Worm (Caenorhabditis elegans): Measurements from ENCODE around the gene cam-1.

cam-1 gene

DNA sequence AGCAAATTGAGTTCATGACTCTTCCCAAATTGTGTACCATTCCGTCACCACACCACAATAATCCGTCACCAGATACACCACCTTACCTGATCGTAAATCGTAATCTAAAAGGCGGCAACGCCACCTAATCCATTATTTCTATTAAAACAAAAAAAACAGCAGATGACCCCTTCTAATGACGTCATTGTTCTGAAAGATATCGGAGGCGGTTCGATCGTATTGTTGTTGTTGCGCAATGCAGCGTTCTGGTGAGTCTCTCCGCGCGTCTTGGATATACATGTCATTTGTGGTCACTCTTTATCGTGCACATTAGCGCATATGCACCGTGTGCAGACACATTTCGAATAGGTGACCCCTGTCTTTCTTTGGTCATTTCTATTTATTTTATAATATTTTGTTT lies 41.1 kb downstream of the cam-1 start:
- TF ChIP-seq ceh-36 (tag; optimal IDR thresholded peaks at IDR 0.05): peak; percentile 59
- TF ChIP-seq ama-1 (optimal IDR thresholded peaks at IDR 0.05): no peak
- peak; percentile 56 for TF ChIP-seq pes-1 (GFP tag; IDR thresholded peaks at IDR 0.05)
- TF ChIP-seq sea-1 (GFP tag; conservative IDR thresholded peaks at IDR 0.05): no peak
- no peak for TF ChIP-seq ets-7 (tag; optimal IDR thresholded peaks at IDR 0.05)

DNA sequence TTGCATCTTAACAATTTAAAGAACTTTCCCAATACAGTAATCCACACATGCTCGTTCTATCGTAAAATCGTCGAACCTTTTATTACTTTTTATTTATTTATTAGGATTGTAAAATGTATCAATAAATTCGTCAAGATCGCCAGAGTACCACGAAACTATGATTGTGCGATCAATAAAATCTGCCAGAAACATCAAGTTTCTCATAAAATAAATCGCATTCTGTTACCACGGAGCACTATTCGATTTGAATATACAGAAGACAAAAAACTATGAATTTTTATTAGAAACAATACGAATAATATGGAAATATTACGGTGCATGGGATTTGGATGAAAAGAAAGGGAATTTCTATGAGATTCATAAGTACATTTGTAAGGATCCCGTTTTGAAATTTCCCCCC lies 43.3 kb downstream of the cam-1 start, which contains the start of gene C01G6.2:
Gene C01G6.2 (plus strand): TSS at position 301 of the 400 bp plus-strand sequence.
- TF ChIP-seq hnd-1 (tag; optimal IDR thresholded peaks at IDR 0.05): no peak
- TF ChIP-seq scrt-1 (GFP tag; IDR thresholded peaks at IDR 0.05): no peak
- TF ChIP-seq tra-4 (tag; optimal IDR thresholded peaks at IDR 0.05): no peak
- TF ChIP-seq pes-1 (GFP tag; IDR thresholded peaks at IDR 0.05): no peak
- no peak for TF ChIP-seq F13C5.2 (tag; optimal IDR thresholded peaks at IDR 0.05)
- TF ChIP-seq aly-1 (tag; optimal IDR thresholded peaks at IDR 0.05): no peak
- TF ChIP-seq tbx-11 (GFP tag; IDR thresholded peaks at IDR 0.05): no peak
- no peak for TF ChIP-seq ceh-13 (GFP tag; optimal IDR thresholded peaks at IDR 0.05)
- no peak for TF ChIP-seq tbx-37 (GFP tag; conservative IDR thresholded peaks at IDR 0.05)
- TF ChIP-seq hmg-4 (GFP tag; optimal IDR thresholded peaks at IDR 0.05): no peak
- no peak for TF ChIP-seq B0310.2 (tag; optimal IDR thresholded peaks at IDR 0.05)
- TF ChIP-seq ama-1 (optimal IDR thresholded peaks at IDR 0.05): no peak
- TF ChIP-seq flt-1 (GFP tag; IDR thresholded peaks at IDR 0.05): no peak
- TF ChIP-seq ceh-36 (tag; optimal IDR thresholded peaks at IDR 0.05): no peak
- no peak for TF ChIP-seq hmbx-1 (tag; optimal IDR thresholded peaks at IDR 0.05)
- TF ChIP-seq ets-7 (tag; optimal IDR thresholded peaks at IDR 0.05): no peak
- TF ChIP-seq sea-1 (GFP tag; conservative IDR thresholded peaks at IDR 0.05): no peak

DNA sequence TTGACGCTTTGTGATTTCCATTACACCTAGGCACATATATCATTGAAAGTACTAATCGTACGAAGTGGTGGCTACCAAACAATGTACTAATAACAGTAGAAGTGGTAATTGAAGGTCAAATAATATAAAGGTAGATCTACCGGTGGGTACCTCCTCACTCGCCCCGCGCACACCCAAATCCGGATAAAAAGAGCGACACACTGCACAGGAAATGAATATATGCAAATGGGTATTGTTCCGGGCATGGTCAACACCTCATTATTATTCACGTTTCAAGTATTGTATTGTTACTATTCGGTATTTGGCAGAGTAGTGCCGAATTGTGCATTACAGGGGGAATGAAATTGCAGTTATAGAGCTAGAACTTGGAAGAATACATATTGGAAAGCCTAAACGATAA lies 43.9 kb downstream of the cam-1 start:
- TF ChIP-seq tbx-37 (GFP tag; conservative IDR thresholded peaks at IDR 0.05) (no peak), ceh-36 (tag; optimal IDR thresholded peaks at IDR 0.05) (no peak), tbx-11 (GFP tag; IDR thresholded peaks at IDR 0.05) (no peak), scrt-1 (GFP tag; IDR thresholded peaks at IDR 0.05) (no peak), pes-1 (GFP tag; IDR thresholded peaks at IDR 0.05) (no peak), B0310.2 (tag; optimal IDR thresholded peaks at IDR 0.05) (no peak), sea-1 (GFP tag; conservative IDR thresholded peaks at IDR 0.05) (no peak), flt-1 (GFP tag; IDR thresholded peaks at IDR 0.05) (no peak), hnd-1 (tag; optimal IDR thresholded peaks at IDR 0.05) (no peak), hmbx-1 (tag; optimal IDR thresholded peaks at IDR 0.05) (no peak), F13C5.2 (tag; optimal IDR thresholded peaks at IDR 0.05) (no peak), ceh-13 (GFP tag; optimal IDR thresholded peaks at IDR 0.05) (no peak), ama-1 (optimal IDR thresholded peaks at IDR 0.05) (no peak)

DNA sequence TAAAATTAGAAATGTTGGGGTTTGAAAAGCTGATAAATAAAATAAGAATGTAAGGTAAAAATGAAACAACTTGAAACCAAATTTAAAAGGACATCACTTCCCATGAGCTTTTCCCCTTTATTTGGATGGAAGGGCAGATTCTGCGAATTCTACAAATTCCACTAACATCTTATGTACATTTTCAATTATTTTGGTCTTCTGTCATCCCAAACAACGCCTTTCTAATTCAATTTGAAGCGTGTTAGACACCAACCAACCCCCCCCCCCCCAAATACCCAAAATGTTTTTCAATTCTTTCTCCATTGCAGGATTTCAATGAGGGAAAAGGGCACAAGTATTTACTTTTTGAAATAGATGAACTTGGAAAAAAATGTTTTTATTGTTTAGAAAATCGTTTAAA lies 44.4 kb downstream of the cam-1 start:
- TF ChIP-seq ceh-36 (tag; optimal IDR thresholded peaks at IDR 0.05): no peak
- TF ChIP-seq hnd-1 (tag; optimal IDR thresholded peaks at IDR 0.05): no peak
- no peak for TF ChIP-seq tbx-11 (GFP tag; IDR thresholded peaks at IDR 0.05)
- no peak for TF ChIP-seq hmg-4 (GFP tag; optimal IDR thresholded peaks at IDR 0.05)
- no peak for TF ChIP-seq pes-1 (GFP tag; IDR thresholded peaks at IDR 0.05)
- no peak for TF ChIP-seq scrt-1 (GFP tag; IDR thresholded peaks at IDR 0.05)
- no peak for TF ChIP-seq tbx-37 (GFP tag; conservative IDR thresholded peaks at IDR 0.05)
- no peak for TF ChIP-seq flt-1 (GFP tag; IDR thresholded peaks at IDR 0.05)
- TF ChIP-seq hmbx-1 (tag; optimal IDR thresholded peaks at IDR 0.05): no peak
- no peak for TF ChIP-seq ets-7 (tag; optimal IDR thresholded peaks at IDR 0.05)
- TF ChIP-seq F13C5.2 (tag; optimal IDR thresholded peaks at IDR 0.05): no peak
- no peak for TF ChIP-seq ama-1 (optimal IDR thresholded peaks at IDR 0.05)

DNA sequence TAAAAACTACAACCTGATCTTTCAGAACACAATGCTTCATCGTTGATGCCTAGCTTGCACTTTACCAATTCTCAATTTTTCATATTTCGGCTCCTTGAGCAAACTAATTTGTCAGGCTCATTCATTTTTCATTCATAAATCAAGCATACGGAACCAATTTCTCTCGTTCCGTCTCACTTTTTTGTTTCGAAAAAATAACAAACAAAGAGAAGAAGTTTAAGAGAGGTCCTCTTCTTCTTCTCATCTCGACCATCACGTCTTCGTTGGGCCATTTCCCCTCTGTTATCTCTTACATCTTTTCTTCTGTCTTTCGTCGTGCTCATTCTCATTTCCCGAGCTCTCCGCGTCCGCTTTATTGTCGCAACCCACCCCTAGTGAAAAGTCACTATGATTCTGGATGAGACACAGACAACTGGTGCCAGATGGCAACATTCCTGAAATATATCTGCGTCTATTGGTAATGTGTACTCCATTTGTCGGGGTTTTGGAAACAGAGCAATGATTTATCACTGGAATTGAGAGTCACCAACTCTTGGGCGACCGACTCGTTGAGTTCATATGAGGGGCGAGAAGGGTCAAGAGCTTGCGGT lies 45.3 kb downstream of the cam-1 start:
- TF ChIP-seq hnd-1 (tag; optimal IDR thresholded peaks at IDR 0.05) (no peak), ama-1 (optimal IDR thresholded peaks at IDR 0.05) (no peak), sea-1 (GFP tag; conservative IDR thresholded peaks at IDR 0.05) (no peak), F13C5.2 (tag; optimal IDR thresholded peaks at IDR 0.05) (no peak), flt-1 (GFP tag; IDR thresholded peaks at IDR 0.05) (no peak)

DNA sequence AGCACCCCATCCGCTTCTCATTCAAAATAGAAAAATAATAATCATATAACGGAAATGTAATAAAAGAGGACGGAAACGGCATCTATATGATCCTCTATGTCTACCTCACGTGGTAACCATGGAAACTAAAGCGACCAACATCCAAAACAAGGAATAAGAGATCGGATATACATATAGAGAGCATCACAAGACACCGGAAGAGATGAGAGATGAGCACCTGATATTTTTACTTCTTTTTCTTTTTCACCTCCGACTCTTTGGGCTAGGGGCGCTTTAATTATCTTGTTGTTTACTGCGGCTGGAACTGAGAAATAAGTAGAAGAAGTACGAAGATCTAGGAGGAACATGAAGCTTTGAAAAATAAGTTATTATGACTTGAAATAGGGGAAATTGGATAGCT lies 46.3 kb downstream of the cam-1 start:
- TF ChIP-seq ceh-13 (GFP tag; optimal IDR thresholded peaks at IDR 0.05) (no peak), tbx-11 (GFP tag; IDR thresholded peaks at IDR 0.05) (no peak), tbx-37 (GFP tag; conservative IDR thresholded peaks at IDR 0.05) (no peak), hmg-4 (GFP tag; optimal IDR thresholded peaks at IDR 0.05) (no peak), ama-1 (optimal IDR thresholded peaks at IDR 0.05) (no peak), B0310.2 (tag; optimal IDR thresholded peaks at IDR 0.05) (no peak), tra-4 (tag; optimal IDR thresholded peaks at IDR 0.05) (no peak), scrt-1 (GFP tag; IDR thresholded peaks at IDR 0.05) (no peak), pes-1 (GFP tag; IDR thresholded peaks at IDR 0.05) (no peak), aly-1 (tag; optimal IDR thresholded peaks at IDR 0.05) (no peak)

DNA sequence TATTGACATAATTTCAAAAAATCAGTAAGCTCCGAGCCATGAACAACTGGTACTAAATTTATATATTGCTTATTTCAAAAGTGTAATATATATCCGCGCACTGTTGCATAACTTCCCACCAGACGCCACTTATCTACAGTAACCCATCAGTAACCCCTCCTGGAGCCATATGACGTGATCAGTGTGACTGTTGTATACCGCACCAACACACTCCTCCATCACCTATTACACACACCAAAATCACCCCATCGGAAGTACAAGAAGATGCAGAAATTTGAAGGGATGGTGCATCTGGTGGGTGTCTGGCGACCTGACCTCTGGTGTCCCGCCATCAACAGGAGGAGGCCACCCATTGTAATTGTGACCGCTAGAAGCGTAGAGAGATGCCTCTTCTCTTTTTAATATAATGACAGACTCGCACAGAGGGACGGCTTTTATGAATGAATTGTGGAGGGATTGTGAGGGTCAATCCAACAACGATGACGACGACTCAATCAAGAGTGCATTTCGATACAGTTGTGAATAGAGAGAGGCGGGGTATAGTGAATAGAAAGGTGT lies 47.2 kb downstream of the cam-1 start:
- no peak for TF ChIP-seq hmbx-1 (tag; optimal IDR thresholded peaks at IDR 0.05)
- peak; percentile 2 for TF ChIP-seq ets-7 (tag; optimal IDR thresholded peaks at IDR 0.05)
- no peak for TF ChIP-seq tbx-37 (GFP tag; conservative IDR thresholded peaks at IDR 0.05)
- no peak for TF ChIP-seq pes-1 (GFP tag; IDR thresholded peaks at IDR 0.05)
- TF ChIP-seq tra-4 (tag; optimal IDR thresholded peaks at IDR 0.05): no peak
- TF ChIP-seq aly-1 (tag; optimal IDR thresholded peaks at IDR 0.05): no peak
- TF ChIP-seq B0310.2 (tag; optimal IDR thresholded peaks at IDR 0.05): peak; percentile 14
- peak; percentile 85 for TF ChIP-seq hmg-4 (GFP tag; optimal IDR thresholded peaks at IDR 0.05)
- peak; percentile 38 for TF ChIP-seq F13C5.2 (tag; optimal IDR thresholded peaks at IDR 0.05)
- TF ChIP-seq sea-1 (GFP tag; conservative IDR thresholded peaks at IDR 0.05): 0 out of 2 replicates have a peak, but pooled peaks have one; percentile 20

All from whole organism, early embryonic.